Worm (Caenorhabditis elegans): ENCODE data around the gene ugt-36.

ugt-36 gene

DNA sequence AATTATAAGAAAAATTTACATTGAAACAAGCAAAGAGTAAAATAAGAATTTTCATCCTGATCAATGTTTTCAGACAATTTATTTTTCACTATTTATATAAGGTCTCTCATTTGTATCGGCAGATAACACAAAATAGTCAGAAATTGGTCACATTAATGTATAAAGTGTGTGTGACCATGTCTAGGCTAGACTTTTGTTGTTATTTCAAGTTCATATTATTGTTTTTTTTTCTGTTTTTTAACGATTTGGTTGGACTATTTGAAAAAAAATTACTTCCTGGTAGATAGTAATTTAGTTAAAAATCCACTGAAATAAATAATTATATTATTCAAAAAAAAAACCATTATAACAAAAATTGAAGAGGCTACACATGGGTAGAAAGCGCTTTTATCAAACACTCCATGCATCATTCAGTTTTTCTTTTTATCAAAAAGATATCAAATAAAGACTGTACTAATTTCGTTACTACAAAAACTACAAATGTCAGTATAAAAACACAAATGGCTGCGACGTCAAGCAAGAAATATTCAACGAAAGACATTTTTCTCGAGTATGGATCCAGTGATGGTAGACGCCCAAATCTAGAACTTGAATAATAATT, 21.5 kb upstream of the ugt-36 start, which contains the start of gene ugt-37:
TSS of gene ugt-37 (minus strand) at position 69 of the 601 bp plus-strand sequence.
- TF ChIP-seq him-1 (tag; optimal IDR thresholded peaks at IDR 0.05), result no peak
- TF ChIP-seq dao-5 (tag; optimal IDR thresholded peaks at IDR 0.05), result no peak
- TF ChIP-seq W03F9.2 (tag; optimal IDR thresholded peaks at IDR 0.05), result no peak

DNA sequence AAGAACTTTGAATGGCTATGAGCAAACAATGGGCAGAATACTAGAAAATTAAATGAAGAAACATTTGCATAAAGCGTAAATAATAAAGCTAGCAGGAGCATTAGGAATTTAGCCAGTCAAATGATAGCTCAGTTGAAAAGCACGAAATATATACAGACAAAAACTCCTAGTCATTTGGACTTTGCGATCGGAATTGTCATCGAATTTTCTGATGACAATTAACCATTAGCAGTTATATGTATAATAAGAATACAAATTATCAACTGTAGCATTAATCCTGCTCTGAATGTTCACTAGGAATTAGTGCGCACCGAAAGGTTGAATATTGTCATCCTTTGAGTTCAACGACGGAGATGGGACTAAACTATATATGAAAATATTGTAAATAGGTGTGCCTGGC, 19.4 kb upstream of the ugt-36 start, which contains the start of gene ugt-38:
TSS of gene ugt-38 (minus strand) at position 101 of the 400 bp plus-strand sequence.
- TF ChIP-seq W03F9.2 (tag; optimal IDR thresholded peaks at IDR 0.05) (no peak), him-1 (tag; optimal IDR thresholded peaks at IDR 0.05) (no peak), dao-5 (tag; optimal IDR thresholded peaks at IDR 0.05) (no peak)

DNA sequence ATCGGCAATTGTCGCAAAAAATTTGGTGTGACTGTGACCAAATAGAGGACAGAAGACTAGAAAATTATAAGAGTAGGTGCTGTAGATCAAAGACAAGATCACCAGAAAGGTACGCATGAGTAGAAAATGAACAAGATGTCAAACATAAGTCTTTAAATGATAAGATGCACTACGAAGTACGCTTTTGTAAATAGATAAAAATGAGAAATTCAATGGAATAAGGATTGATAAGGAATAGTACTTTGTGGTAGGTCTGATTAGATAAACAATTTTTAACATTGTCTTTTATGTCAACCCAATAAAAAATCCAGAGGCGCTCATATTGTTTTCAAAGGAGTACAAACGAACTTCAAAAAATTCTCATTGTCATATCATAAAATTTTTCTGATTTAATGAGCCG, 16.2 kb upstream of the ugt-36 start, which contains the start of gene F10D2.8:
TSS of gene F10D2.8 (minus strand) at position 145 of the 400 bp plus-strand sequence.
- TF ChIP-seq dao-5 (tag; optimal IDR thresholded peaks at IDR 0.05), result no peak
- TF ChIP-seq him-1 (tag; optimal IDR thresholded peaks at IDR 0.05), result no peak
- no peak for TF ChIP-seq W03F9.2 (tag; optimal IDR thresholded peaks at IDR 0.05)

DNA sequence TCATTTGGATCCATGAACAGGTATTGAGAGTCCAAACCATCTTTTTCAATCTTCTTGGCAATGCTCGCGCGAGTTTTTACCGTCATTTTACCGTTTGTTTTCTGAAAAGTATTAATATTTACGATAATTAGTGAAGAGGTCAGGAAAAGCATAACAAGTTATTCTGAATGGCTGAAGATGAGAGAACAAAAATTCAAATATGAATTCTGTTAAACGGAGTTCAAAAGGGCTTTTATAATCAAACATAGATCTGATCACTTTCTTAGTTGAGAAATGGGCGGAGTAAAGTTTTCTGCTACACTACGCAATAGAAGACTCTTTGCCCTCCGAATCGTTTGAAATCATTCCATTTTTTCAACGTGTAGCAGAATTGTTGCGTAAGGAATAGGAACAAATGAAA, 13.8 kb upstream of the ugt-36 start, which contains the start of gene fat-7:
TSS of gene fat-7 (minus strand) at position 101 of the 400 bp plus-strand sequence.
- TF ChIP-seq him-1 (tag; optimal IDR thresholded peaks at IDR 0.05), result no peak
- TF ChIP-seq dao-5 (tag; optimal IDR thresholded peaks at IDR 0.05), result no peak
- no peak for TF ChIP-seq W03F9.2 (tag; optimal IDR thresholded peaks at IDR 0.05)

DNA sequence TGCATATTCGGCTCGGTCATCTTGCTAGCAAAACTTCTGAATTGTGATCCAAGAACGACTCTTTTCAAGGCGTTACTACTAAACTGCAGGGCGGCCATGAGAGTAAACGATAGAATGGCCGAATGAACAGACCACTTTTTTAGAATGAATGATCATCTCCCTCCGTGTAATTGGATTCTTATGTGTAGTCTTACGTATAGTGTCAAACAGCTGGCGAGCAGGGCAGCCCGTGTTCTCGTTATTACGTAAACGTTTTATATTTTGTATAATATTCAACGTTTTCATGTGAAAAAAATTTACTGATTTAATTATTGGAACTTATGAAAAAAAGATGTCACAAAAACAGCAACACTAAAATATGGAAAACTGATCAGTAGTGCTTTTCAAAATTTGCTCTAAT, 10.7 kb upstream of the ugt-36 start, which contains the start of gene F10D2.10:
TSS of gene F10D2.10 (minus strand) at position 101 of the 400 bp plus-strand sequence.
- no peak for TF ChIP-seq dao-5 (tag; optimal IDR thresholded peaks at IDR 0.05)
- TF ChIP-seq W03F9.2 (tag; optimal IDR thresholded peaks at IDR 0.05), result no peak
- TF ChIP-seq him-1 (tag; optimal IDR thresholded peaks at IDR 0.05), result no peak

DNA sequence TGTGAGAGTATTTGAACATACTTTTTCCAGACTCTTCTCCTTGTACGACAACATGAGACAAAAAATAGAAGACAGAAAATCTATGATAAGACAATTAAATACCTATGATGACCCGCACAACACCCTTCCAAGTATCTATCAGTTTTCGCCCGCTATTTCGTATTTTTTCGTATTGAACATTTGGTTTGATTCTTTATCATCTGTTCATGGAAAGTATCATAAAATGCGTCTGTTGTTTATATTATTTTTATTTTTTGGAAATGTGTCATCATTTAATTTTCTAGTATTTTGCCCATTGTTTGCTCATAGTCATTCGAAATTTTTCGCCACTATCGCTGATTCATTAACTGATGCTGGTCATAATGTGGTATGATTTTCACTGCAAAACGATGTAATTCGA, 9.7 kb upstream of the ugt-36 start, which contains the start of gene ugt-39:
TSS of gene ugt-39 (plus strand) at position 54 of the 400 bp plus-strand sequence.
- no peak for TF ChIP-seq him-1 (tag; optimal IDR thresholded peaks at IDR 0.05)
- no peak for TF ChIP-seq dao-5 (tag; optimal IDR thresholded peaks at IDR 0.05)
- TF ChIP-seq W03F9.2 (tag; optimal IDR thresholded peaks at IDR 0.05), result no peak

DNA sequence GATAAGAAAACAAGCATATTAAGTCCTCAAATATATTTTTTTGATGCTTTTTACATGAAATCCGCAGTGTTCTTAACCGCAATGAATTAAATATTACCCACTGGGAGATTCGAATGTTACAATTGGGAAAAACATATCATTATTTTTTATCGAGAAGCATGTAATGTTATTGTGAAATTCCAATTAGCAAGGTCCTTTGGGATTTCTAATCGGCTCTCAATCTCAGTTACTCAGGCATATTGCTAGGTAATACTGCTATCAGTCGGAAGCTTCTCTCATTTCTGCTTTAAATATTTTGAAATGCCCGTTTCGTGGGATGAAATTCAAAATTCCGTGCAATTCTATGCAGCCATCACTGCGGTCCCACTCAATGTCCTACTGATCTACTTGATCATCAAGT, 7.4 kb upstream of the ugt-36 start, which contains the start of gene str-204:
TSS of gene str-204 (plus strand) at position 301 of the 400 bp plus-strand sequence.
- no peak for TF ChIP-seq dao-5 (tag; optimal IDR thresholded peaks at IDR 0.05)
- no peak for TF ChIP-seq W03F9.2 (tag; optimal IDR thresholded peaks at IDR 0.05)
- no peak for TF ChIP-seq him-1 (tag; optimal IDR thresholded peaks at IDR 0.05)

DNA sequence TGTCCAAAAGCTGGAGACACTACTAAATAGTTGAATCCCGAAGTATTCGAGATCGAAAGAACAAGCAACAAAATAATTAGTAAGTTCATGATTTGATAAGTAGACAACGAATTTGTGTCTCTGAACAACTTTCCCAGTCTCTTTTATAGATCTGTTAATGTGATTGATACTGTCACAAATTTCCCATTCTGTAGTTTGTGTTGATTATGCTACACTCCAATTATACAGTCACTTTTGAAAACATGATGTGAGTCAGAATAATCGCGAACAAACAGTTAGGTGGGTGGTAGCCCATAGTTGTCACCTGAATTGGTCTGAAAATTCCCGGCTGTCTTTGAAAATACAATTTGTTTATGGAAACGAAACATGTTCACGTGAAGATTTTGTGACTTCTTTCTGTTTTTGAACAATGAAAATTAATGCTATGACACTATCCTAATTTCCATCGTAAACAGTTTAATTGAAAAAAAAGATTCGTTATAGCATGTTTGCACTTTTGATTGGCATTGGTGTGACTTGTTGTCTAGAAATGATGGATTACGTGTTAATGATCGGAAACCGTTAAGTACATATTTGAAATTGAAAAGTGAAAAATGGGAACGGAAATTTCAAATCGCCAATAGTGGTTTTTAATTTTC, 3.2 kb upstream of the ugt-36 start, which contains the start of gene ugt-41:
TSS of gene ugt-41 (minus strand) at position 119 of the 638 bp plus-strand sequence.
- no peak for TF ChIP-seq him-1 (tag; optimal IDR thresholded peaks at IDR 0.05)
- no peak for TF ChIP-seq dao-5 (tag; optimal IDR thresholded peaks at IDR 0.05)
- no peak for TF ChIP-seq W03F9.2 (tag; optimal IDR thresholded peaks at IDR 0.05)

DNA sequence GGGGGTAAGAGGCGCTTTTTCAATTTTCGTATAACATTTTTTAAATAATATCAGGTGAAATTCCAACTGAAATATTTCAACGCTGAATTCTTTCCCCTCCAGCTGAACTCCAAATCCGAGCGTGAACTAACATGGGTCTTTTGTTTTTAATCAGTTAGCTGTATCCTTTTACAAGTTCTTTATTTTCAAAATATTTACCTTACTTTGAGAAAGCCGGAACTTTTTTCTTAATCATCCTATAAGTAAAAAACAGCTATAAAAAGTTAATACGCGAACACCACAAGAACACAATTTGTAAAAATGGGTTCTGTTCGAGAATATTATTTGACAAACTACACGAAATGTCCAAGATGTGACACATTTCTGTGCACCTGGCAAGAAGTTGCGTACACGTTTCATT, 2.6 kb upstream of the ugt-36 start, which contains the start of gene srh-83:
TSS of gene srh-83 (plus strand) at position 301 of the 400 bp plus-strand sequence.
- TF ChIP-seq him-1 (tag; optimal IDR thresholded peaks at IDR 0.05) (no peak), dao-5 (tag; optimal IDR thresholded peaks at IDR 0.05) (no peak), W03F9.2 (tag; optimal IDR thresholded peaks at IDR 0.05) (no peak)

DNA sequence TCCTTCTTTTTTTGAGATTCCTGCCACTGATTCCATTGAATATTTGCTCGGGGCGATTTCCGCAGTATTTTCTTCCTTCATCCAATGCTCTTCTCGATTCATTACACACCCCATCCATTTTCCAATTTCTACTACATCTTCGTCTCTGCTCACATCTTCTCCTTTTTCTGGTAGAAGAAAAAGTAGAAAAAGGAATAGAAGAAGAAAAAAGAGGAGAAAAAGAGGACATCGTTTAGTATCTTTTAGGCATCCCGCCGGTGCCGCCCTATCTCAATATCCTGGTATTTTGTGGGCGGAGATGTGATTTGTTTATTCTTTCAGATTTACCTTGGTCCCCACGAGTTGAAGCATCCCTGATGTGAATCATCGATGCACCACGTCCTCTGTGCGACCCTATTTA, 8.4 kb downstream of the ugt-36 start, which contains the start of gene lgc-39:
TSS of gene lgc-39 (plus strand) at position 301 of the 400 bp plus-strand sequence.
- TF ChIP-seq him-1 (tag; optimal IDR thresholded peaks at IDR 0.05), result no peak

DNA sequence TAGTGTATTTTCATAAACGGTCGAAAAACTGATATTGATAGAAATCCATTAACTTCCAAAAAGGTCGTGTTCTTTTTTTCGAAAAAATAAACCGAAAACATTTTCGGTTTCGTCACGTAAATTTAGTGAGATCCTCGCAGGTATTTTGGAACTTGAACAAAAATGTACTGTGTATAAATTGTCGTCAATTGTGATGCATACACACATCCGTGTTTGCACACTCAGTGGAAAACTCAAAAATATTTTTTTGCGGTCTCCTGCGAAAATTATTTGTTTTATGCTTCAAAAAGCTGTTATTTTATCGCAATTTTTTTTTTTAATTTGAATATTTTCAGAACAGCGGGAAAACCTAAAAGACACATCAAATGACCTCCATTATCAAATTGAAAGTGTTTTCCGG, 12.0 kb downstream of the ugt-36 start, which contains the start of gene cpsf-2:
TSS of gene cpsf-2 (plus strand) at position 330 of the 400 bp plus-strand sequence.
- TF ChIP-seq him-1 (tag; optimal IDR thresholded peaks at IDR 0.05) (no peak), dao-5 (tag; optimal IDR thresholded peaks at IDR 0.05) (no peak), W03F9.2 (tag; optimal IDR thresholded peaks at IDR 0.05) (no peak)

DNA sequence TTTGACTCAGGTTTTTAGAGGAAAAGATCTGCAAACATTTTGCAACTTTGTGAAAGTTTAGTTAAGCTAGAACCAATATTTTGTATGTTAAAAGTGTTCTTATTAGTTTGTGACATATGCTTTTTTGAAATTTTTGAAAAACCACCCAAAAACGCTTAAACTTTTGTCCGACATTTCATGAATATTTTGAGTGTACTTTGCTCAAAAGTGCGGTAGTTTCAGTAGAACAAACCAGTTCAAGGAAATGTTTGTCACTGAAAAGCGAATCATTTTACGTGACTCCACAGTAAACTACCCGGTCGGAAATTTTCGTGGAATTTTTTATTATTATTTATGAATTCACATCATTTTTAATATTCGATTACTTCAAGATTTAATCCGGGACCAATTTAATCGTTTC, 17.7 kb downstream of the ugt-36 start, which contains the start of gene pitr-5:
TSS of gene pitr-5 (plus strand) at position 301 of the 400 bp plus-strand sequence.
- no peak for TF ChIP-seq him-1 (tag; optimal IDR thresholded peaks at IDR 0.05)
- no peak for TF ChIP-seq dao-5 (tag; optimal IDR thresholded peaks at IDR 0.05)
- no peak for TF ChIP-seq W03F9.2 (tag; optimal IDR thresholded peaks at IDR 0.05)

DNA sequence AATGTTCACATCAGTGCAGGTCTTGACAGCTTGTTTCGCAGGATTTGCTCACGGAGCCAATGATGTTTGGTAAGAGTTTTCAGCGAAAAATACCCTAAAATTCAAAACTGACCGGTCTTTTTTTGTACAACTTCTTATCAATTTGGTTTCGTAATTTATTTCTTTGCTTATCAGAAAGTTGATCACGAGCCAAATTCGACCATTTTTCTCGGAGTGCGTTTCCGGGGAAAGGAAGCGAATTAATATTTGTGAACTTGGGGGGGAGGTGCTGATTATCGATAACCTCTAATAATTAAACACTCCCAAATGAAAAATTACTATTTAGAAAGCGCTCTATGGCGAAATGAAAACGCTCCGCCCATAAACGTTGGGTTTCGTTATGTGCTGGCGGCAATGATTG, 19.8 kb downstream of the ugt-36 start:
- TF ChIP-seq him-1 (tag; optimal IDR thresholded peaks at IDR 0.05), result no peak

DNA sequence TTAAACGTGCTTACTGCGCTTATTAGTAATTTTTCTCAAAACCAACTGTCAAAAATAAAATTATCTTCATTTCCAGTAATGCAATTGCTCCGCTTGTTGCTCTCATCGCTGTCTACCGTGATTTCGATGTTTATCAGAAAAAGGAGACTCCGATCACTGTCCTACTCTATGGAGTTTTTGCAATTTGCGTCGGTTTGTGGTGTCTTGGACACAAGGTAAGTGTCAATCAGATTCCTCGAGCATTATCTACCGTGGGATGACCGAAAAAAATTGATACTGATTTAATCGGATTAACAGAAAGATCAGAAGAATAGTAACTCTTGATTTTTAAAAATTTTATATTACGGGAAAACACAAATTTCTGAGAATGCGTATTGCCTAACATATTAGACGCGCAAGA, 20.5 kb downstream of the ugt-36 start:
- no peak for TF ChIP-seq him-1 (tag; optimal IDR thresholded peaks at IDR 0.05)

All from whole organism, L4/young adult.